Worm (Caenorhabditis elegans): ENCODE measurements around the gene npp-20.

DNA sequence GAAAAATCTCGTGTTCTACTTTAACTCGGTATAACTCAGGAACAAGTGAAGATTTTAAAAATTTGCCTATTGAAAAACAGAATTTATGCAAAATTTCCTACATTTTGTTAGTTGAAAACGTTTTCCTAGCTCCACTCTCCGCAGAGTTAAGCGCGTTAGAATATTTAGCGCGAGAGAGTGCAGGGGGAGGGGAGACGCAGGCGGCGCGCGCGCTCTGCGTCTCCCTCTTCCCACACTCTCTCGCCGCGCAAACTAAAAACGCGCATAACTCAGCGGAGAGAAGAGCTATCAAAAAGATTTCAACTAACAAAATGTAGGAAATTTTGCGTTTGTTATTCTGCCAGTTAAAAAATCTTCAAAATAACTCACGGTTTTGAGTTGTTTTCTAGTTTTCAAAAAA lies 23.7 kb downstream of the npp-20 start:
- TF ChIP-seq T22C8.4 (GFP tag; IDR thresholded peaks at IDR 0.05) (no peak), flt-1 (GFP tag; IDR thresholded peaks at IDR 0.05) (no peak), cog-1 (tag; optimal IDR thresholded peaks at IDR 0.05) (no peak), med-1 (GFP tag; optimal IDR thresholded peaks at IDR 0.05; ENCODE audit: insufficient read depth) (no peak), ref-1 (GFP tag; conservative IDR thresholded peaks at IDR 0.05) (no peak), tab-1 (GFP tag; IDR thresholded peaks at IDR 0.05) (no peak), klf-2 (GFP tag; conservative IDR thresholded peaks at IDR 0.05) (no peak), ztf-23 (GFP tag; IDR thresholded peaks at IDR 0.05) (no peak)

Data from whole organism, midembryonic.